Worm (Caenorhabditis elegans): ENCODE results near the gene bus-8B.
A peak's percentile ranks its signal among the peaks of the same experiment; 100 is the strongest.

Gene bus-8B

DNA sequence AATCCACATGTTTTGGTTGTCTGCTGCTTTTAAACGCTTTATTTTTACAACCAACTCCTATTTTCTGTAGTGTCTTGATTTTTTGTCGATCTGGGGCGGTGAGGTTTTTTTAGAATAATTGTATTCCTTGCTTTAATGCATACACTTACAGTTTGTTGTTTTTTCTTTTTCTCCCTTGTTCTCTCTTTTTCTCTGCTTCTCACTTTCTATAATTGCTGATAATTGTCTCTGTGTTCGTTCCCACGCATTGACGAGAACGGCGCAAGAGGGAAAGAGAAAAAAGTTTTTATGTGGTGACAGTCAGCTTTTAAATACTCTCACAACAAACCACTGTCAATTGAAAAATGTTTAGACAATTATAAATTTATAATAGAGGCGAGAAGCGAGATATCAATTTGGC, 34.4 kb upstream of the bus-8B start:
- no peak for TF ChIP-seq unc-62 (GFP tag; optimal IDR thresholded peaks at IDR 0.05)
- no peak for TF ChIP-seq nhr-11 (tag; optimal IDR thresholded peaks at IDR 0.05)
- peak; percentile 31 for TF ChIP-seq elt-2 (tag; optimal IDR thresholded peaks at IDR 0.05)
- no peak for TF ChIP-seq nhr-28 (tag; optimal IDR thresholded peaks at IDR 0.05)

ce11 chrX:5460930-5461329, 32.2 kb upstream of the bus-8B start, which contains the start of gene ddr-1:
TSS of gene ddr-1 (plus strand) at chrX:5461230.
- no peak for TF ChIP-seq nhr-28 (tag; optimal IDR thresholded peaks at IDR 0.05)
- TF ChIP-seq zag-1 (tag; optimal IDR thresholded peaks at IDR 0.05), result no peak
- TF ChIP-seq nhr-76 (tag; optimal IDR thresholded peaks at IDR 0.05), result no peak
- no peak for TF ChIP-seq fkh-2 (tag; optimal IDR thresholded peaks at IDR 0.05)
- TF ChIP-seq unc-39 (tag; optimal IDR thresholded peaks at IDR 0.05), result no peak
- no peak for TF ChIP-seq nhr-12 (tag; optimal IDR thresholded peaks at IDR 0.05)
- no peak for TF ChIP-seq nhr-11 (tag; optimal IDR thresholded peaks at IDR 0.05)
- no peak for TF ChIP-seq hmg-11 (tag; optimal IDR thresholded peaks at IDR 0.05)
- TF ChIP-seq lsy-12 (tag; optimal IDR thresholded peaks at IDR 0.05), result no peak
- no peak for TF ChIP-seq mml-1 (tag; optimal IDR thresholded peaks at IDR 0.05)
- TF ChIP-seq eor-1 (tag; optimal IDR thresholded peaks at IDR 0.05), result no peak
- no peak for TF ChIP-seq nfya-1 (tag; optimal IDR thresholded peaks at IDR 0.05; ENCODE audit: insufficient read depth)
- TF ChIP-seq egl-27 (tag; optimal IDR thresholded peaks at IDR 0.05), result no peak
- no peak for TF ChIP-seq pqm-1 (tag; optimal IDR thresholded peaks at IDR 0.05)
- no peak for TF ChIP-seq unc-62 (GFP tag; optimal IDR thresholded peaks at IDR 0.05)
- no peak for TF ChIP-seq R02D3.7 (tag; optimal IDR thresholded peaks at IDR 0.05)
- TF ChIP-seq nhr-23 (tag; optimal IDR thresholded peaks at IDR 0.05), result no peak
- no peak for TF ChIP-seq ZK546.5 (tag; optimal IDR thresholded peaks at IDR 0.05)
- no peak for TF ChIP-seq lin-15B (tag; optimal IDR thresholded peaks at IDR 0.05)

- TF ChIP-seq ceh-9 (tag; optimal IDR thresholded peaks at IDR 0.05) (no peak), tbx-2 (tag; optimal IDR thresholded peaks at IDR 0.05) (no peak), pqm-1 (tag; optimal IDR thresholded peaks at IDR 0.05) (peak; percentile 37), elt-2 (tag; optimal IDR thresholded peaks at IDR 0.05) (peak; percentile 82), ztf-4 (tag; optimal IDR thresholded peaks at IDR 0.05) (no peak), eor-1 (tag; optimal IDR thresholded peaks at IDR 0.05) (no peak), nfya-1 (tag; optimal IDR thresholded peaks at IDR 0.05; ENCODE audit: insufficient read depth) (no peak)
Observed at ce11 chrX:5465631-5466030, 27.5 kb upstream of the bus-8B start.

ce11 chrX:5466149-5466548, 27.0 kb upstream of the bus-8B start:
- no peak for TF ChIP-seq nhr-25 (tag; optimal IDR thresholded peaks at IDR 0.05)
- no peak for TF ChIP-seq lin-39 (tag; optimal IDR thresholded peaks at IDR 0.05)
- no peak for TF ChIP-seq nhr-11 (tag; optimal IDR thresholded peaks at IDR 0.05)
- TF ChIP-seq tbx-2 (tag; optimal IDR thresholded peaks at IDR 0.05), result no peak
- no peak for TF ChIP-seq elt-1 (tag; optimal IDR thresholded peaks at IDR 0.05)
- no peak for TF ChIP-seq unc-62 (GFP tag; optimal IDR thresholded peaks at IDR 0.05)
- no peak for TF ChIP-seq aly-2 (tag; optimal IDR thresholded peaks at IDR 0.05)
- TF ChIP-seq hmg-11 (tag; optimal IDR thresholded peaks at IDR 0.05), result no peak
- TF ChIP-seq mdl-1 (tag; optimal IDR thresholded peaks at IDR 0.05), result no peak
- no peak for TF ChIP-seq jun-1 (tag; optimal IDR thresholded peaks at IDR 0.05)
- no peak for TF ChIP-seq fos-1 (tag; optimal IDR thresholded peaks at IDR 0.05)
- TF ChIP-seq ceh-28 (tag; optimal IDR thresholded peaks at IDR 0.05), result no peak
- no peak for TF ChIP-seq egl-5 (tag; optimal IDR thresholded peaks at IDR 0.05)
- no peak for TF ChIP-seq nhr-23 (tag; optimal IDR thresholded peaks at IDR 0.05)
- TF ChIP-seq ama-1 (optimal IDR thresholded peaks at IDR 0.05), result no peak
- TF ChIP-seq nhr-43 (tag; optimal IDR thresholded peaks at IDR 0.05; ENCODE audit: poor library complexity, severe bottlenecking), result no peak
- TF ChIP-seq nhr-76 (tag; optimal IDR thresholded peaks at IDR 0.05), result no peak
- TF ChIP-seq unc-39 (tag; optimal IDR thresholded peaks at IDR 0.05), result no peak
- TF ChIP-seq daf-12 (tag; optimal IDR thresholded peaks at IDR 0.05), result no peak

DNA sequence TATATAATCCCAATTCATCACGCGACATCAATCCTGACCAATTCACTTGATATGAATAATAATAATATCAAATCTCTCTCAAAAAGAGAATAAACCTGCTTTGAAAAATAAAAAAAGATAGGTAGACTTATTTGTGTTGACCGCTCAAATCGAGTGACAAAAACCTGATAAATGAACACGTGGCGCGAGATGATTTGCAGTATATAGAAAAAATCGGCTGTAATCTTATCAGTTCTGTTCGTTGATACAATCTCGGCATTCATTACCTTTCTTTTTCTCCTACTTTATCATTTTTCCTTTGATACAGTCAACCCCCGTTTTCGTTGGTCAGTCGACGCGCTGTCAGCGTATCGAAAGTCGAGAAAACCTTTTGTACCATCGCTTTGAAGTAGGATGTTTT, 25.8 kb upstream of the bus-8B start:
- TF ChIP-seq nhr-43 (tag; optimal IDR thresholded peaks at IDR 0.05; ENCODE audit: poor library complexity, severe bottlenecking) (peak; percentile 64), R02D3.7 (tag; optimal IDR thresholded peaks at IDR 0.05) (peak; percentile 9), aly-2 (tag; optimal IDR thresholded peaks at IDR 0.05) (no peak), jun-1 (tag; optimal IDR thresholded peaks at IDR 0.05) (peak; percentile 57), elt-3 (tag; optimal IDR thresholded peaks at IDR 0.05) (peak; percentile 26 to 92 (median 91)), fkh-2 (tag; optimal IDR thresholded peaks at IDR 0.05) (no peak), pqm-1 (tag; optimal IDR thresholded peaks at IDR 0.05) (peak; percentile 71), nfya-1 (tag; optimal IDR thresholded peaks at IDR 0.05; ENCODE audit: insufficient read depth) (peak; percentile 38), nhr-77 (tag; optimal IDR thresholded peaks at IDR 0.05) (no peak), elt-2 (tag; optimal IDR thresholded peaks at IDR 0.05) (peak; percentile 96)
